Fruit fly (Drosophila melanogaster): ENCODE measurements around the gene GstD10.
A peak's percentile ranks its signal among the peaks of the same experiment; 100 is the strongest.

The GstD10 gene

dm6 chr3R:12369135-12369792 is 3.7 kb upstream of the GstD10 start, which contains the start of gene GstD1:
Gene GstD1 (minus strand): TSS chr3R:12369268.
- peak; percentile 74 for TF ChIP-seq CG17801 (GFP tag; optimal IDR thresholded peaks at IDR 0.05; ENCODE audit: partially characterized antibody)

DNA sequence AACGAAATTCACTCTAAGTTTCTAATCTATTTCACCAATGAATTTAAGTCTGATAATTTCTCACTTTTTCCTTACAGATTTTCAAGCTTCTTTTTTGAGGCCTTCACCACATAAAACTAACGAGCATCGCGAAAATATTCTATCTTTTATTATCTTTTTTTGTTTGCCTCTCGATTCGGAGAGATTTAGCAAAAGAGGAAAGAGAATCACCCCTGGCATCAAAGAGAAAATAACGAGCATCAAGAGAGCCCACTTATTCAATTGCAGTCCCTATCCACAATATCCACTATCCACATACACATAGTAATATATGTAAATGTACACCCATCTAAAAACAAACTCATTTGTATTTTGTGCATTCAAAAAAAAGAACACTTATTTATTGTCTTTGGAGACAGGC is 1.9 kb upstream of the GstD10 start, which contains the start of gene GstD9:
TSS of gene GstD9 (minus strand) at position 101 of the 400 bp plus-strand sequence.
- TF ChIP-seq CG17801 (GFP tag; optimal IDR thresholded peaks at IDR 0.05; ENCODE audit: partially characterized antibody) = no peak

dm6 chr3R:12365887-12366286 is 352 bp upstream of the GstD10 start:
- no peak for TF ChIP-seq CG17801 (GFP tag; optimal IDR thresholded peaks at IDR 0.05; ENCODE audit: partially characterized antibody)

- no peak for TF ChIP-seq CG17801 (GFP tag; optimal IDR thresholded peaks at IDR 0.05; ENCODE audit: partially characterized antibody)
Observed at dm6 chr3R:12364580-12364979, 955 bp downstream of the GstD10 start, which contains the start of gene Tim17a1. Gene Tim17a1 (minus strand): TSS chr3R:12364680.

dm6 chr3R:12363544-12363943 is 2.0 kb downstream of the GstD10 start:
- no peak for TF ChIP-seq CG17801 (GFP tag; optimal IDR thresholded peaks at IDR 0.05; ENCODE audit: partially characterized antibody)

DNA sequence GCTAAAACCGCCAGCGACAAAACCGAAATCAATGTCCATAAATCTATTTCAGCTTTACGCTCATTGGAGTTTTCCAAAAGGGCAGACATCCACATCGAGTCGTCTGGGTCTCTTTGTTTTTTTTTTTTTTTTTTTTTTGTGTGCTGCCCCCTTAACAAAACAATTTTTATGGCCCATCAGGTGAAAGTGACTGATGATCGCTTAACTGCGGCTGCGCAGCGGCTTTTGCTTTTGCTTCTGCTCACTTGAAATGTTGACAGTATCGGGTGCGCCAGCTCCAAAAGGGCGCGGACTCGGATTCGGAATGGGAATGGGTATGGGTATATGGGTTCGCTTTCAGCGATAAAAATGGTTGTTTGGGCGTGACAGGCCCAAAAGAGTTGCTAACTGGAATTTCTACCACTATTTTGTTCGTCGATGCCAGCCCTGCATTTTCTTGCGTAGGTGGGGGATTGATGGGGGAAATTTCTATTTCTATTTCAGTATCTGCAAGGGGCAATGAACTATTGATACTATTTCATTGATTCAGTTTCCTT is 3.5 kb downstream of the GstD10 start:
- no peak for TF ChIP-seq CG17801 (GFP tag; optimal IDR thresholded peaks at IDR 0.05; ENCODE audit: partially characterized antibody)

- no peak for TF ChIP-seq CG17801 (GFP tag; optimal IDR thresholded peaks at IDR 0.05; ENCODE audit: partially characterized antibody)
Observed at dm6 chr3R:12359837-12360236, 5.7 kb downstream of the GstD10 start, which contains the start of gene CG4115. Gene CG4115 (plus strand): TSS chr3R:12360008.

dm6 chr3R:12356044-12356443 is 9.5 kb downstream of the GstD10 start, which contains the start of gene MBD-R2:
Gene MBD-R2 (minus strand): TSS chr3R:12356265.
- TF ChIP-seq CG17801 (GFP tag; optimal IDR thresholded peaks at IDR 0.05; ENCODE audit: partially characterized antibody) = no peak

DNA sequence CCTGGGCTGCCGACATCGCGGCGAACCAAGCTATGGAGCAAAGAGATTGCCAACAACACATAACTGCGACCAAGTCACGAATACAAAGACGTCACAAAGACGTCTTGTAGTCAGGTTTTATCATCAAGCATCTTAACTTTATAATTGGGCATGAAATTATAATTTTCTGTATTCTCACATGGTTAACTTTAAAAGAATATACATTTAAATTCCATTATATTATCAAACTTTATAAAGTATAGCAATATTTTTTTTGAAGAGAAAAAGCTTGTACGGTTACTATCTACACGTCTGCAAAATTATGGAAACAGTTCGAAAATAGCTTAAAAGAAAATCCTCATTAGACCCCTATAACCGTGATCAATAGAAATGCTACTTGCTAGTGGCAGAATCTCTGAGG is 13.5 kb downstream of the GstD10 start, which contains the start of gene CG10041:
TSS of gene CG10041 (minus strand) at position 101 of the 400 bp plus-strand sequence.
- TF ChIP-seq CG17801 (GFP tag; optimal IDR thresholded peaks at IDR 0.05; ENCODE audit: partially characterized antibody) = no peak

DNA sequence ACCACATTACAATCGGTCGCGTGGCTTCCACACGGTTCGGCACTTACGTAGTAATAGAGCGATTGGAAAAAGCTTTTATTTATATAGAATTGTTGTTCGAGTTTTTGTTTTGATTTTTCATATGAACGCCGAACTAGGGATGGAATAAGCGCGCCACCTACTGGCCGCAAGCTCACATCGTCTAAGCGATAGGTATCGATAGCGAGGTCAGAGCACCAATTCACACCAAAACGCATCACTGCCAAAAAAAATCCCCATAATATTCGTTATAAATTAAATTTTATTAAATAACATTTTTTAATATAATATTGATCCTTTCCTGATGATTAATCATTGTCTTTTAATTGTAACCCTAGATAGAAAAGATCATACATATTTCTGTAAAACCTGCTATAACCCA is 15.0 kb downstream of the GstD10 start, which contains the start of gene CG10038:
TSS of gene CG10038 (minus strand) at position 148 of the 400 bp plus-strand sequence.
- TF ChIP-seq CG17801 (GFP tag; optimal IDR thresholded peaks at IDR 0.05; ENCODE audit: partially characterized antibody) = no peak

DNA sequence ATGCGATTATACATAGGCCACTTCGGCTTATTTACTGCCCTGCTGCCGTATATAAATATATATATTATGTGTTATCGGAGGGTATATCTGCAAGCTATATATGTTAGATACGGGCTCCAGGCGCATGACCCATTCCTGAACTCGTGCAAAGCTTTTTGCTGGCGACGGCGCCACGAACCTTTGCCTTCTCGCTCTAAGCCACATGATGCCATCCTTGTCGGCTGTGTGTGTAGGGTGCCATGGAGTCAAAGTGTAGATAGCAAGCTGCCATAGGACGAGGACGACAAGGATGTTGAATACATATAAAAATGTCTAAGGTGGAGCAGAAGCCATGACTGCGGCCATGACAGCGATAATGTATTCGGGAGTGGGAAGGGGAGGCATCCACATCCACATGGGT is 17.9 kb downstream of the GstD10 start:
- no peak for TF ChIP-seq CG17801 (GFP tag; optimal IDR thresholded peaks at IDR 0.05; ENCODE audit: partially characterized antibody)

DNA sequence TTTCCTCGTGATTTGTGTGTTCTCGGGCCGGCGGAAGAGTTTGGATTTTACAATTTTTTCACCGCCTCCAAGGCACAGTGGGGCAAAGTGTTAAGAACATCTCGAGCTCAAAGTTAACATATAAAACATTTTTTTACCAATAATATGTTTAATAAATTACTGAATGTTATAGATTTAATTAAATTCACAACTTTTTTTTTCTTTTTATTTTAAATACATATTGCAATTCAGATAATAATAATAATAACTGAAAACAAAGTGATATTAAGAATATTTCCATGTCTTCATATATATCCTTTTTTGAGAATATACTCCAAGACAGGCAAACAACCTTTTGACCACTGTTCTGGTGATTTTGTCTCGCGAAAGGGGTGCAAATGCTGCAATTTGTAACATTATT is 19.5 kb downstream of the GstD10 start:
- no peak for TF ChIP-seq CG17801 (GFP tag; optimal IDR thresholded peaks at IDR 0.05; ENCODE audit: partially characterized antibody)

dm6 chr3R:12344914-12345549 is 20.5 kb downstream of the GstD10 start:
- TF ChIP-seq CG17801 (GFP tag; optimal IDR thresholded peaks at IDR 0.05; ENCODE audit: partially characterized antibody) = no peak

DNA sequence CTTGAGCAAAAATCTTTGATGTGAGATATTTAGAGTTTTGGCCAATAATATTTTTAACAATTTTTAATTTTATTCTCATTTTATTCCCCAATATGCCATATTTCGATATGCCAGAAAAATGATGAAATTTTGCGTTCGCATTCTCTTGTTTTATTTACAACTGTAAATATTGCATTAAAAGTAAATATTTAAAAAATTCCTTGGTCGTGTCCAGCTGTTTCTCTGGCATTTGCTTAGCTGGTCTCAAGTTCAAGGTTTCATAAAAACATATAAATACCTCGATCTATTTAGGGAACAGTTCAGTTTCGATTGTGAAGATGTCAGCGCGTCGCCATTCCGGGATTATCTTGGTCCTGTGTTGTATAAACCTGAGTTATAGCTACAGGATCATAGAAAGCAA is 24.2 kb downstream of the GstD10 start, which contains the start of gene Sgsf:
TSS of gene Sgsf (plus strand) at position 301 of the 400 bp plus-strand sequence.
- TF ChIP-seq CG17801 (GFP tag; optimal IDR thresholded peaks at IDR 0.05; ENCODE audit: partially characterized antibody) = no peak

- TF ChIP-seq CG17801 (GFP tag; optimal IDR thresholded peaks at IDR 0.05; ENCODE audit: partially characterized antibody) = no peak
Observed at dm6 chr3R:12329827-12330226, 35.7 kb downstream of the GstD10 start.

- no peak for TF ChIP-seq CG17801 (GFP tag; optimal IDR thresholded peaks at IDR 0.05; ENCODE audit: partially characterized antibody)
Observed at dm6 chr3R:12326855-12327254, 38.7 kb downstream of the GstD10 start.
